Worm (Caenorhabditis elegans): Measurements from ENCODE around the gene Y73B6BL.31.

The Y73B6BL.31 gene

ce11 chrIV:6416553-6416952 is 25.1 kb upstream of the Y73B6BL.31 start, which contains the start of gene Y73B6BL.22:
Y73B6BL.22 (minus strand) TSS chrIV:6416653.
- no peak for TF ChIP-seq pes-1 (GFP tag; IDR thresholded peaks at IDR 0.05)

ce11 chrIV:6417612-6418011 is 24.1 kb upstream of the Y73B6BL.31 start:
- no peak for TF ChIP-seq pes-1 (GFP tag; IDR thresholded peaks at IDR 0.05)
- no peak for TF ChIP-seq B0310.2 (tag; optimal IDR thresholded peaks at IDR 0.05)
- no peak for TF ChIP-seq flt-1 (GFP tag; IDR thresholded peaks at IDR 0.05)
- TF ChIP-seq tbx-37 (GFP tag; conservative IDR thresholded peaks at IDR 0.05), result no peak
- TF ChIP-seq tra-4 (tag; optimal IDR thresholded peaks at IDR 0.05), result no peak

- no peak for TF ChIP-seq hnd-1 (tag; optimal IDR thresholded peaks at IDR 0.05)
- TF ChIP-seq sea-1 (GFP tag; conservative IDR thresholded peaks at IDR 0.05), result no peak
- no peak for TF ChIP-seq ceh-36 (tag; optimal IDR thresholded peaks at IDR 0.05)
These were observed 22.6 kb upstream of the Y73B6BL.31 start, which contains the start of the genes Y73B6BL.23 and htp-2 for ce11 chrIV:6419031-6419582. Y73B6BL.23 (minus strand) TSS chrIV:6419081. htp-2 (plus strand) TSS chrIV:6419522.

ce11 chrIV:6421183-6421635 is 20.5 kb upstream of the Y73B6BL.31 start, which contains the start of gene puf-11:
puf-11 (plus strand) TSS chrIV:6421585.
- TF ChIP-seq ama-1 (optimal IDR thresholded peaks at IDR 0.05) (no peak), F13C5.2 (tag; optimal IDR thresholded peaks at IDR 0.05) (no peak), aly-1 (tag; optimal IDR thresholded peaks at IDR 0.05) (no peak), flt-1 (GFP tag; IDR thresholded peaks at IDR 0.05) (no peak), tra-4 (tag; optimal IDR thresholded peaks at IDR 0.05) (no peak), ceh-13 (GFP tag; optimal IDR thresholded peaks at IDR 0.05) (no peak), scrt-1 (GFP tag; IDR thresholded peaks at IDR 0.05) (no peak), hnd-1 (tag; optimal IDR thresholded peaks at IDR 0.05) (no peak), sea-1 (GFP tag; conservative IDR thresholded peaks at IDR 0.05) (no peak), pes-1 (GFP tag; IDR thresholded peaks at IDR 0.05) (no peak), ceh-36 (tag; optimal IDR thresholded peaks at IDR 0.05) (no peak)

ce11 chrIV:6426089-6426715 is 15.5 kb upstream of the Y73B6BL.31 start, which contains the start of gene acp-6:
acp-6 (minus strand) TSS chrIV:6426139.
- TF ChIP-seq tbx-11 (GFP tag; IDR thresholded peaks at IDR 0.05) (no peak), flt-1 (GFP tag; IDR thresholded peaks at IDR 0.05) (no peak), B0310.2 (tag; optimal IDR thresholded peaks at IDR 0.05) (no peak), sea-1 (GFP tag; conservative IDR thresholded peaks at IDR 0.05) (no peak), pes-1 (GFP tag; IDR thresholded peaks at IDR 0.05) (no peak), aly-1 (tag; optimal IDR thresholded peaks at IDR 0.05) (no peak), tbx-37 (GFP tag; conservative IDR thresholded peaks at IDR 0.05) (no peak), ceh-36 (tag; optimal IDR thresholded peaks at IDR 0.05) (no peak), hnd-1 (tag; optimal IDR thresholded peaks at IDR 0.05) (no peak), tra-4 (tag; optimal IDR thresholded peaks at IDR 0.05) (no peak), scrt-1 (GFP tag; IDR thresholded peaks at IDR 0.05) (no peak), hmbx-1 (tag; optimal IDR thresholded peaks at IDR 0.05) (no peak), F13C5.2 (tag; optimal IDR thresholded peaks at IDR 0.05) (no peak), ama-1 (optimal IDR thresholded peaks at IDR 0.05) (no peak), ceh-13 (GFP tag; optimal IDR thresholded peaks at IDR 0.05) (no peak), ets-7 (tag; optimal IDR thresholded peaks at IDR 0.05) (no peak), hmg-4 (GFP tag; optimal IDR thresholded peaks at IDR 0.05) (no peak)

- no peak for TF ChIP-seq pes-1 (GFP tag; IDR thresholded peaks at IDR 0.05)
These were observed 14.5 kb upstream of the Y73B6BL.31 start for ce11 chrIV:6427223-6427622.

- TF ChIP-seq hmbx-1 (tag; optimal IDR thresholded peaks at IDR 0.05), result no peak
- no peak for TF ChIP-seq ceh-36 (tag; optimal IDR thresholded peaks at IDR 0.05)
- no peak for TF ChIP-seq ceh-13 (GFP tag; optimal IDR thresholded peaks at IDR 0.05)
- no peak for TF ChIP-seq aly-1 (tag; optimal IDR thresholded peaks at IDR 0.05)
- no peak for TF ChIP-seq tra-4 (tag; optimal IDR thresholded peaks at IDR 0.05)
These were observed 10.1 kb upstream of the Y73B6BL.31 start, which contains the start of gene acp-7 for ce11 chrIV:6431582-6431981. acp-7 (minus strand) TSS chrIV:6431682.

- no peak for TF ChIP-seq sea-1 (GFP tag; conservative IDR thresholded peaks at IDR 0.05)
- no peak for TF ChIP-seq tbx-11 (GFP tag; IDR thresholded peaks at IDR 0.05)
These were observed 9.3 kb upstream of the Y73B6BL.31 start for ce11 chrIV:6432375-6432774.

ce11 chrIV:6433424-6433823 is 8.3 kb upstream of the Y73B6BL.31 start:
- TF ChIP-seq ceh-13 (GFP tag; optimal IDR thresholded peaks at IDR 0.05) (no peak), flt-1 (GFP tag; IDR thresholded peaks at IDR 0.05) (no peak), ets-7 (tag; optimal IDR thresholded peaks at IDR 0.05) (no peak), tra-4 (tag; optimal IDR thresholded peaks at IDR 0.05) (no peak), ama-1 (optimal IDR thresholded peaks at IDR 0.05) (no peak), tbx-37 (GFP tag; conservative IDR thresholded peaks at IDR 0.05) (no peak), pes-1 (GFP tag; IDR thresholded peaks at IDR 0.05) (no peak), ceh-36 (tag; optimal IDR thresholded peaks at IDR 0.05) (no peak), hnd-1 (tag; optimal IDR thresholded peaks at IDR 0.05) (no peak), aly-1 (tag; optimal IDR thresholded peaks at IDR 0.05) (no peak), tbx-11 (GFP tag; IDR thresholded peaks at IDR 0.05) (no peak), scrt-1 (GFP tag; IDR thresholded peaks at IDR 0.05) (no peak), B0310.2 (tag; optimal IDR thresholded peaks at IDR 0.05) (no peak), sea-1 (GFP tag; conservative IDR thresholded peaks at IDR 0.05) (no peak), hmg-4 (GFP tag; optimal IDR thresholded peaks at IDR 0.05) (no peak), F13C5.2 (tag; optimal IDR thresholded peaks at IDR 0.05) (no peak), hmbx-1 (tag; optimal IDR thresholded peaks at IDR 0.05) (no peak)
